Fruit fly (Drosophila melanogaster): ENCODE measurements around the gene Pbp45.

The Pbp45 gene

DNA sequence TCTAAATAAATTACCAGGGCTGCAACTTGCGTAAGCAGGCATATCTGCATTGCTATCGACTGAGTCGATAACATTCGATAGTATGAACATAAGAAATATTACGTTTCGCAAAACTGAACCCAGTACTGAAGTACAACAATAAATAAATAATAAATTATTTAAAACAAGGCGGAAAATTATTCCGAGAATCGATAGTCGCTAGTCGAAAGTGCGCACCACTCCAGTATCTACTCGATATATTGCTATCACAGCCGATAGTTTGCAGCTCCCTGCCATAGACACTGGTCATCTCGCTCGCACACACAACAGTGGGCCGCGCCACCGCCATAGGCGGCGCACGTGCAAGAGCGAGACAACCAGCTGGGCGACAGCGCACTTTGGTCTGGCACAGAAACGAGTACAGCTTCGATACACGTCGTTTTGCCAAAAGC lies 45.9 kb downstream of the Pbp45 start, which contains the start of gene nsl1:
nsl1 (plus strand) TSS at position 411 of the 431 bp plus-strand sequence.
- TF ChIP-seq Dif (GFP tag; optimal IDR thresholded peaks at IDR 0.05; ENCODE audit: partially characterized antibody): peak; percentile 58
- peak; percentile 24 for TF ChIP-seq br (GFP tag; optimal IDR thresholded peaks at IDR 0.05)
- TF ChIP-seq GATAd (GFP tag; optimal IDR thresholded peaks at IDR 0.05): no peak
- TF ChIP-seq OdsH (GFP tag; optimal IDR thresholded peaks at IDR 0.05): peak; percentile 35
- TF ChIP-seq HLH106 (tag; optimal IDR thresholded peaks at IDR 0.05): peak; percentile 46
- TF ChIP-seq sv (GFP tag; optimal IDR thresholded peaks at IDR 0.05): no peak
- TF ChIP-seq Myc (optimal IDR thresholded peaks at IDR 0.05): peak; percentile 12
- peak; percentile 83 for TF ChIP-seq brk (GFP tag; optimal IDR thresholded peaks at IDR 0.05)
- TF ChIP-seq fru (GFP tag; optimal IDR thresholded peaks at IDR 0.05): peak; percentile 52
- peak; percentile 73 for TF ChIP-seq Hnf4 (GFP tag; optimal IDR thresholded peaks at IDR 0.05)
- no peak for TF ChIP-seq Dfd (GFP tag; optimal IDR thresholded peaks at IDR 0.05)
- no peak for TF ChIP-seq Mio (GFP tag; optimal IDR thresholded peaks at IDR 0.05)
- TF ChIP-seq usp (GFP tag; optimal IDR thresholded peaks at IDR 0.05): no peak
- TF ChIP-seq lola (GFP tag; optimal IDR thresholded peaks at IDR 0.05): no peak
- TF ChIP-seq psq (GFP tag; optimal IDR thresholded peaks at IDR 0.05): peak; percentile 25
- no peak for TF ChIP-seq jim (GFP tag; optimal IDR thresholded peaks at IDR 0.05)
- no peak for TF ChIP-seq sage (GFP tag; optimal IDR thresholded peaks at IDR 0.05)
- peak; percentile 66 for TF ChIP-seq h (GFP tag; optimal IDR thresholded peaks at IDR 0.05)
- no peak for TF ChIP-seq dl (GFP tag; optimal IDR thresholded peaks at IDR 0.05; ENCODE audit: insufficient read depth in 1 of 2, partially characterized antibody in 2 of 2)
- TF ChIP-seq CrebA (GFP tag; optimal IDR thresholded peaks at IDR 0.05; ENCODE audit: borderline replicate concordance): no peak
- TF ChIP-seq Jra (GFP tag; optimal IDR thresholded peaks at IDR 0.05): peak; percentile 45
- peak; percentile 24 for TF ChIP-seq dsf (GFP tag; optimal IDR thresholded peaks at IDR 0.05; ENCODE audit: borderline replicate concordance)
- peak; percentile 5 for TF ChIP-seq dmrt93B (GFP tag; optimal IDR thresholded peaks at IDR 0.05)
- peak in 1 of 2 experiments; percentile 64 for TF ChIP-seq foxo (GFP tag; optimal IDR thresholded peaks at IDR 0.05)
- peak; percentile 15 for TF ChIP-seq CG9705 (GFP tag; optimal IDR thresholded peaks at IDR 0.05)
- TF ChIP-seq Rel (GFP tag; optimal IDR thresholded peaks at IDR 0.05): peak; percentile 52
- peak; percentile 25 for TF ChIP-seq Rel (tag; optimal IDR thresholded peaks at IDR 0.05)
- peak; percentile 54 for TF ChIP-seq Sp1 (GFP tag; optimal IDR thresholded peaks at IDR 0.05)
- TF ChIP-seq woc (GFP tag; optimal IDR thresholded peaks at IDR 0.05): no peak
- peak; percentile 21 for TF ChIP-seq ey (GFP tag; optimal IDR thresholded peaks at IDR 0.05)
- TF ChIP-seq rgr (GFP tag; optimal IDR thresholded peaks at IDR 0.05): peak; percentile 83

DNA sequence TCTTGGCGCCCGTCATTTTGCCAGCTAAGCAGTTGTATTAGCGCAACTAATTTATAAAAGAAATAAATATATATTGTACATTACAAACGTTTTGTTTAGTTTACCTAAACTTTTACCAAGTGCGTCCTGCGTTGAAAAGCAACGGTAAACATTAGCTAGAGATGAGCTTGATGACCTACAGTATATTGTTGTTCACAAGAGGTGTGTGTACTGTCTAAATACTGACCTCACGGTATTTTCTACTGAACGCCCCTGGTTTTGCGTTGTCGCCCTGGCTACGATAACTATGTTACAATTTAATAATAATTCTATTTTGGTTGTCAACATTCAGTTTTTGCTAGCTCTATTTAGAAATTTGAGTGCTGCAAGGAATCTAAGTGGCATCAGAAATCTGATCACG lies 46.9 kb downstream of the Pbp45 start, which contains the start of gene Acyp2:
Acyp2 (plus strand) TSS at position 262 of the 400 bp plus-strand sequence.
- no peak for TF ChIP-seq pan (optimal IDR thresholded peaks at IDR 0.05)
- no peak for TF ChIP-seq Hr78 (GFP tag; optimal IDR thresholded peaks at IDR 0.05)
- no peak for TF ChIP-seq brk (GFP tag; optimal IDR thresholded peaks at IDR 0.05)
- TF ChIP-seq N (GFP tag; optimal IDR thresholded peaks at IDR 0.05): no peak
- TF ChIP-seq Jra (GFP tag; optimal IDR thresholded peaks at IDR 0.05): peak; percentile 62
- no peak for TF ChIP-seq br (GFP tag; optimal IDR thresholded peaks at IDR 0.05)
- TF ChIP-seq rgr (GFP tag; optimal IDR thresholded peaks at IDR 0.05): peak; percentile 14
- no peak for TF ChIP-seq GATAd (GFP tag; optimal IDR thresholded peaks at IDR 0.05)
- TF ChIP-seq Hr83 (GFP tag; optimal IDR thresholded peaks at IDR 0.05; ENCODE audit: poor library complexity, severe bottlenecking): peak; percentile 86
- no peak for TF ChIP-seq sage (GFP tag; optimal IDR thresholded peaks at IDR 0.05)
- no peak for TF ChIP-seq Vsx2 (GFP tag; optimal IDR thresholded peaks at IDR 0.05; ENCODE audit: partially characterized antibody)
- peak; percentile 8 for TF ChIP-seq CG9705 (GFP tag; optimal IDR thresholded peaks at IDR 0.05)
- peak; percentile 17 for TF ChIP-seq ey (GFP tag; optimal IDR thresholded peaks at IDR 0.05)
- no peak for TF ChIP-seq CrebA (GFP tag; optimal IDR thresholded peaks at IDR 0.05; ENCODE audit: borderline replicate concordance)
- no peak for TF ChIP-seq tai (GFP tag; optimal IDR thresholded peaks at IDR 0.05)
- TF ChIP-seq OdsH (GFP tag; optimal IDR thresholded peaks at IDR 0.05): no peak
- no peak for TF ChIP-seq dsf (GFP tag; optimal IDR thresholded peaks at IDR 0.05; ENCODE audit: borderline replicate concordance)
- no peak for TF ChIP-seq Dfd (GFP tag; optimal IDR thresholded peaks at IDR 0.05)
- no peak for TF ChIP-seq lola (GFP tag; optimal IDR thresholded peaks at IDR 0.05)
- TF ChIP-seq foxo (GFP tag; optimal IDR thresholded peaks at IDR 0.05): peak in 1 of 2 experiments; percentile 53
- no peak for TF ChIP-seq usp (GFP tag; optimal IDR thresholded peaks at IDR 0.05)
- no peak for TF ChIP-seq Mio (GFP tag; optimal IDR thresholded peaks at IDR 0.05)
- TF ChIP-seq HLH106 (tag; optimal IDR thresholded peaks at IDR 0.05): peak; percentile 26
- TF ChIP-seq sv (GFP tag; optimal IDR thresholded peaks at IDR 0.05): peak; percentile 48
- peak; percentile 44 for TF ChIP-seq jim (GFP tag; optimal IDR thresholded peaks at IDR 0.05)
- no peak for TF ChIP-seq dmrt93B (GFP tag; optimal IDR thresholded peaks at IDR 0.05)
- TF ChIP-seq woc (GFP tag; optimal IDR thresholded peaks at IDR 0.05): no peak
- no peak for TF ChIP-seq Rel (GFP tag; optimal IDR thresholded peaks at IDR 0.05)
- TF ChIP-seq Rel (tag; optimal IDR thresholded peaks at IDR 0.05): no peak
- TF ChIP-seq Abd-B (GFP tag; optimal IDR thresholded peaks at IDR 0.05): no peak
- no peak for TF ChIP-seq CG32264 (GFP tag; optimal IDR thresholded peaks at IDR 0.05)
- TF ChIP-seq fru (GFP tag; optimal IDR thresholded peaks at IDR 0.05): no peak
- no peak for TF ChIP-seq h (GFP tag; optimal IDR thresholded peaks at IDR 0.05)
- no peak for TF ChIP-seq Sp1 (GFP tag; optimal IDR thresholded peaks at IDR 0.05)
- no peak for TF ChIP-seq Dif (GFP tag; optimal IDR thresholded peaks at IDR 0.05; ENCODE audit: partially characterized antibody)
- no peak for TF ChIP-seq psq (GFP tag; optimal IDR thresholded peaks at IDR 0.05)
- TF ChIP-seq dl (GFP tag; optimal IDR thresholded peaks at IDR 0.05; ENCODE audit: insufficient read depth in 1 of 2, partially characterized antibody in 2 of 2): no peak
- TF ChIP-seq Myc (optimal IDR thresholded peaks at IDR 0.05): no peak
- TF ChIP-seq Hnf4 (GFP tag; optimal IDR thresholded peaks at IDR 0.05): peak; percentile 69
